Worm (Caenorhabditis elegans) whole organism, young adult: ENCODE results near the gene puf-5.

Source experiments
- B0019.2 ChIP-seq: fragments of 200-800 bp; sonication (Bioruptor generic); conservative IDR thresholded peaks from 2 replicates; pipeline ENCODE4 v1.3.6; 2022; ENCODE audit warnings: missing genetic modification reagents, missing genetic modification characterization, missing compliant biosample characterization
- B0261.1 ChIP-seq: sonication (generic microtip); optimal IDR thresholded peaks from 2 replicates; lab custom pipeline; 2016; ENCODE audit warnings: mild to moderate bottlenecking, missing genetic modification characterization, moderate library complexity, missing compliant biosample characterization
- C06A6.2 ChIP-seq: fragments of 200-800 bp; sonication (Bioruptor generic); conservative IDR thresholded peaks from 2 replicates; pipeline ENCODE4 v1.3.6; 2022; ENCODE audit warnings: missing genetic modification characterization, missing compliant biosample characterization
- D2030.7 ChIP-seq: fragments of 200-800 bp; sonication (Bioruptor generic); IDR thresholded peaks from 2 replicates; pipeline ENCODE4 v1.3.6; 2022; ENCODE audit warnings: missing genetic modification reagents, missing genetic modification characterization, missing compliant biosample characterization
- F10E7.11 ChIP-seq: sonication (generic microtip); optimal IDR thresholded peaks from 2 replicates; lab custom pipeline; 2017; ENCODE audit warnings: mild to moderate bottlenecking, missing genetic modification characterization, moderate library complexity, missing compliant biosample characterization
- F22D6.2 ChIP-seq: sonication (generic microtip); optimal IDR thresholded peaks from 2 replicates; lab custom pipeline; 2016; ENCODE audit warnings: mild to moderate bottlenecking, missing genetic modification characterization, missing compliant biosample characterization
- F23B12.7 ChIP-seq: sonication (generic microtip); optimal IDR thresholded peaks from 2 replicates; lab custom pipeline; 2017; ENCODE audit warnings: missing genetic modification characterization, mild to moderate bottlenecking, missing compliant biosample characterization, antibody characterized with exemption, moderate library complexity; ENCODE audit not compliant: insufficient read depth
- F33H1.4 ChIP-seq: fragments of 200-800 bp; sonication (Bioruptor generic); IDR thresholded peaks from 2 replicates; pipeline ENCODE4 v1.3.6; 2022; ENCODE audit warnings: missing genetic modification reagents, missing genetic modification characterization, missing compliant biosample characterization
- F37B4.10 ChIP-seq: fragments of 200-800 bp; sonication (Bioruptor generic); IDR thresholded peaks from 2 replicates; pipeline ENCODE4 v1.3.6; 2022; ENCODE audit warnings: missing genetic modification characterization, missing compliant biosample characterization
- F49E8.2 ChIP-seq: sonication (generic microtip); optimal IDR thresholded peaks from 3 replicates; lab custom pipeline; 2017; ENCODE audit warnings: missing genetic modification characterization, mild to moderate bottlenecking, missing compliant biosample characterization, antibody characterized with exemption, moderate library complexity; ENCODE audit not compliant: insufficient read depth
- K11D2.4 ChIP-seq: fragments of 200-800 bp; sonication (Bioruptor generic); IDR thresholded peaks from 2 replicates; pipeline ENCODE4 v1.3.6; 2022; ENCODE audit warnings: missing genetic modification reagents, missing genetic modification characterization, missing compliant biosample characterization
- Y79H2A.3 ChIP-seq: fragments of 200-800 bp; sonication (Bioruptor generic); conservative IDR thresholded peaks from 2 replicates; pipeline ENCODE4 v1.3.6; 2022; ENCODE audit warnings: missing genetic modification reagents, missing genetic modification characterization, missing compliant biosample characterization
- Y95B8A.8 ChIP-seq: fragments of 200-800 bp; sonication (Bioruptor generic); IDR thresholded peaks from 2 replicates; pipeline ENCODE4 v1.3.6; 2022; ENCODE audit warnings: missing genetic modification reagents, missing genetic modification characterization, missing compliant biosample characterization
- akir-1 ChIP-seq: fragments of 200-800 bp; sonication (Bioruptor generic); optimal IDR thresholded peaks from 2 replicates; lab custom pipeline; 2018; ENCODE audit warnings: mild to moderate bottlenecking, missing genetic modification characterization, moderate library complexity, missing compliant biosample characterization
- aptf-3 ChIP-seq: fragments of 200-800 bp; sonication (Bioruptor generic); IDR thresholded peaks from 2 replicates; pipeline ENCODE4 v1.3.6; 2022; ENCODE audit warnings: missing genetic modification characterization, missing compliant biosample characterization
- atf-7 ChIP-seq: sonication (generic microtip); optimal IDR thresholded peaks from 2 replicates; lab custom pipeline; 2017; ENCODE audit warnings: mild to moderate bottlenecking, missing genetic modification characterization, missing compliant biosample characterization
- attf-5 ChIP-seq: fragments of 200-800 bp; sonication (Bioruptor generic); optimal IDR thresholded peaks from 2 replicates; lab custom pipeline; 2018; ENCODE audit warnings: mild to moderate bottlenecking, missing genetic modification characterization, missing compliant biosample characterization
- attf-6 ChIP-seq: fragments of 200-800 bp; sonication (Bioruptor generic); IDR thresholded peaks from 2 replicates; pipeline ENCODE4 v1.3.6; 2022; ENCODE audit warnings: missing genetic modification reagents, missing genetic modification characterization, missing compliant biosample characterization
- ccch-3 ChIP-seq: fragments of 200-800 bp; sonication (Bioruptor generic); optimal IDR thresholded peaks from 2 replicates; lab custom pipeline; 2018; ENCODE audit warnings: mild to moderate bottlenecking, missing genetic modification characterization, missing compliant biosample characterization
- cebp-1 ChIP-seq, 2 experiments: fragments of 200-800 bp in 1 of 2; sonication (Bioruptor generic) in 1 of 2; sonication (generic microtip) in 1 of 2; IDR thresholded peaks in 1 of 2; optimal IDR thresholded peaks in 1 of 2; 2 replicates each; pipeline versions ENCODE4 v1.3.6 to Lab custom; 2017 to 2022; ENCODE audit warnings: missing compliant biosample characterization in 2 of 2, missing genetic modification characterization in 2 of 2, mild to moderate bottlenecking in 1 of 2, missing genetic modification reagents in 1 of 2, moderate library complexity in 1 of 2
- cebp-2 ChIP-seq: fragments of 200-800 bp; sonication (Bioruptor generic); IDR thresholded peaks from 2 replicates; pipeline ENCODE4 v1.3.6; 2022; ENCODE audit warnings: missing genetic modification characterization, missing compliant biosample characterization
- ceh-40 ChIP-seq: fragments of 200-800 bp; sonication (Bioruptor generic); IDR thresholded peaks from 2 replicates; pipeline ENCODE4 v1.3.6; 2022; ENCODE audit warnings: missing genetic modification characterization, missing compliant biosample characterization
- ceh-58 ChIP-seq: fragments of 200-800 bp; sonication (Bioruptor generic); IDR thresholded peaks from 2 replicates; pipeline ENCODE4 v1.3.6; 2022; ENCODE audit warnings: missing genetic modification characterization, missing compliant biosample characterization
- ceh-91 ChIP-seq: fragments of 200-800 bp; sonication (Bioruptor generic); IDR thresholded peaks from 2 replicates; pipeline ENCODE4 v1.3.6; 2022; ENCODE audit warnings: missing genetic modification reagents, missing genetic modification characterization, missing compliant biosample characterization
- dox-1 ChIP-seq: fragments of 200-800 bp; sonication (Bioruptor generic); IDR thresholded peaks from 2 replicates; pipeline ENCODE4 v1.3.6; 2022; ENCODE audit warnings: missing genetic modification reagents, missing genetic modification characterization, missing compliant biosample characterization
- dpl-1 ChIP-seq: fragments of 150-350 bp; optimal IDR thresholded peaks from 2 replicates; lab custom pipeline; 2014; ENCODE audit warnings: missing biosample characterization, missing genetic modification reagents, missing genetic modification characterization
- efl-1 ChIP-seq: fragments of 150-350 bp; optimal IDR thresholded peaks from 2 replicates; lab custom pipeline; 2014; ENCODE audit warnings: missing biosample characterization, missing genetic modification reagents, missing genetic modification characterization
- ekl-4 ChIP-seq: fragments of 200-800 bp; sonication (Bioruptor generic); IDR thresholded peaks from 2 replicates; pipeline ENCODE4 v1.3.6; 2022; ENCODE audit warnings: missing genetic modification reagents, missing genetic modification characterization, missing compliant biosample characterization
- him-1 ChIP-seq: sonication (generic microtip); optimal IDR thresholded peaks from 2 replicates; lab custom pipeline; 2016; ENCODE audit warnings: missing genotype, missing genetic modification reagents, missing genetic modification characterization, missing compliant biosample characterization
- hsf-1 ChIP-seq: fragments of 200-800 bp; sonication (Bioruptor generic); IDR thresholded peaks from 2 replicates; pipeline ENCODE4 v1.3.6; 2022; ENCODE audit warnings: missing genetic modification reagents, missing genetic modification characterization, missing compliant biosample characterization
- lin-35 ChIP-seq, 3 experiments: fragments of 150-350 bp in 2 of 3; sonication (generic microtip) in 1 of 3; optimal IDR thresholded peaks; 2 replicates each; lab custom pipeline; 2014 to 2018; ENCODE audit warnings: missing biosample characterization in 3 of 3, missing genetic modification characterization in 3 of 3, missing genetic modification reagents in 3 of 3
- madf-3 ChIP-seq: fragments of 200-800 bp; sonication (Bioruptor generic); IDR thresholded peaks from 2 replicates; pipeline ENCODE4 v1.3.6; 2022; ENCODE audit warnings: missing genetic modification reagents, missing genetic modification characterization, missing compliant biosample characterization
- madf-6 ChIP-seq: fragments of 200-800 bp; sonication (Bioruptor generic); IDR thresholded peaks from 2 replicates; pipeline ENCODE4 v1.3.6; 2022; ENCODE audit warnings: missing genetic modification reagents, missing genetic modification characterization, missing compliant biosample characterization
- mel-28 ChIP-seq: sonication (generic microtip); optimal IDR thresholded peaks from 2 replicates; lab custom pipeline; 2016; ENCODE audit warnings: borderline replicate concordance, mild to moderate bottlenecking, missing genetic modification characterization, missing compliant biosample characterization
- nfya-1 ChIP-seq: sonication (generic microtip); optimal IDR thresholded peaks from 2 replicates; lab custom pipeline; 2017; ENCODE audit warnings: antibody characterized with exemption, missing compliant biosample characterization, missing genetic modification characterization, borderline replicate concordance; ENCODE audit not compliant: insufficient read depth
- nhr-120 ChIP-seq: fragments of 200-800 bp; sonication (Bioruptor generic); IDR thresholded peaks from 2 replicates; pipeline ENCODE4 v1.3.6; 2022; ENCODE audit warnings: missing genetic modification characterization, missing compliant biosample characterization
- nhr-27 ChIP-seq: fragments of 200-800 bp; sonication (Bioruptor generic); optimal IDR thresholded peaks from 2 replicates; lab custom pipeline; 2018; ENCODE audit warnings: mild to moderate bottlenecking, missing genetic modification characterization, moderate library complexity, missing compliant biosample characterization
- pha-4 ChIP-seq: fragments of 150-350 bp; sonication (generic microtip); optimal IDR thresholded peaks from 2 replicates; lab custom pipeline; 2014; ENCODE audit warnings: missing biosample characterization, missing genetic modification reagents, missing genetic modification characterization
- snpc-1.3 ChIP-seq: sonication (generic microtip); optimal IDR thresholded peaks from 2 replicates; lab custom pipeline; 2017; ENCODE audit warnings: missing genetic modification characterization, mild to moderate bottlenecking, missing compliant biosample characterization, antibody characterized with exemption, moderate library complexity, missing genotype, missing genetic modification reagents; ENCODE audit not compliant: insufficient read depth
- snpc-4 ChIP-seq, 5 experiments: fragments of 150-350 bp in 1 of 5; sonication (generic microtip) in 4 of 5; optimal IDR thresholded peaks; 2 replicates each; lab custom pipeline; 2014 to 2018; ENCODE audit warnings: missing genetic modification characterization in 5 of 5, missing biosample characterization in 3 of 5, antibody characterized with exemption in 2 of 5, mild to moderate bottlenecking in 2 of 5, missing compliant biosample characterization in 2 of 5, missing genotype in 2 of 5, moderate library complexity in 2 of 5, missing genetic modification reagents in 1 of 5
- sptf-2 ChIP-seq: fragments of 200-800 bp; sonication (Bioruptor generic); optimal IDR thresholded peaks from 2 replicates; lab custom pipeline; 2018; ENCODE audit warnings: mild to moderate bottlenecking, missing genetic modification characterization, missing compliant biosample characterization
- tlf-1 ChIP-seq: fragments of 200-800 bp; sonication (Bioruptor generic); optimal IDR thresholded peaks from 2 replicates; lab custom pipeline; 2018; ENCODE audit warnings: mild to moderate bottlenecking, missing genetic modification characterization, missing compliant biosample characterization
- xnd-1 ChIP-seq: sonication (generic microtip); optimal IDR thresholded peaks from 2 replicates; lab custom pipeline; 2016; ENCODE audit warnings: missing genotype, missing genetic modification reagents, missing genetic modification characterization, missing compliant biosample characterization
- zim-3 ChIP-seq: sonication (generic microtip); optimal IDR thresholded peaks from 2 replicates; lab custom pipeline; 2017; ENCODE audit warnings: mild to moderate bottlenecking, missing genetic modification characterization, moderate library complexity, missing compliant biosample characterization
- ztf-3 ChIP-seq: fragments of 200-800 bp; sonication (Bioruptor generic); optimal IDR thresholded peaks from 2 replicates; lab custom pipeline; 2018; ENCODE audit warnings: mild to moderate bottlenecking, missing genetic modification characterization, missing compliant biosample characterization

puf-5 gene

DNA sequence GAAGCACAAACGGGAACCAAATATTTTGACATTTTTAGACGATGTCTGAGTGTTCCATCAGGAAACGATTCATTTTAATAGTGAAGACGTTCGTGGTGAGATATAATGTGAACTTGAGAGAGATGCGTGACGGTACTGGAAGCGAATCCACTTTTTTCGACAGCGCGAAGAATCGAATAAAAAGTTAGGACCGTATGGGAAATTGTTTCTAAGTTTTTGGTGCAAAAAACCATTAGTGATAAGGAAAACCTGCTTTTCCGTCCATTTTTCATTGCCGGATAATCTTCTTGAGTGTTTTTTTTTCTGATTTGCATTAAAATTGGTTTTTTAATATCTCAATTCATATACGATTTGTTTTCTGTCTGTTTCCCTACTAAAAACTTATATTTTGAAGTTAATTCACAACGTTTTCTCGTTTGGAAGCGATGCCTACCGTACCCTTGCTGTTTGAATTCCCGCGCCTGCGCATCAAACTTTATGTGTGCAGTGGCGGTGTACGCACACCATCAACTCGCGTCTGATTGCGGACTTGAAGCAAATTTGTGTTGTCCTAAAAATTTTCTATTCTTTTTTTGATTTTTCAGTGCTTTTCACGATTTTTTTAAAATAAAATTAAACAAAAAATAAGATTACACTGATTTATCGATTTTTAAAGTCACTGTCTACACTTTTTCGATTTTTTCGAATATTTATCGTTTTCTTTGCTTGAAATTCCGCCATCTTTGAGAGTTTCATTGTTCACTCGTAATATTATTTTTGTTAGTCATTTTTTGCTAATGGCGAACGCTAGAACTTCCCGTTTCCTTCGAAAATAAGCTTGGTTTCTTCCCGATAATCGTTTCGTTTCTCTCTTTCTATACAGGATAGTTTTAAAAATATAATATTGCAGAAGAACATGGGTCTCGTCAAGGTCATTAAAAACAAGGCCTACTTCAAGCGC, 6.0 kb upstream of the puf-5 start, which contains the start of the genes col-38 and rpl-5 (continued):
- TF ChIP-seq snpc-1.3 (tag; lab: Kevin White, UChicago) (peak; percentile 91), F10E7.11 (tag; lab: Kevin White, UChicago) (no peak), ceh-91 (peak; percentile 72), B0261.1 (tag; lab: Kevin White, UChicago) (no peak), F37B4.10 (GFP tag; lab: Robert Waterston, UW) (no peak), madf-6 (GFP tag; lab: Robert Waterston, UW) (peak; percentile 80), sptf-2 (no peak), cebp-2 (GFP tag; lab: Robert Waterston, UW) (no peak), dox-1 (GFP tag; lab: Robert Waterston, UW) (peak; percentile 83), D2030.7 (GFP tag; lab: Robert Waterston, UW) (peak; percentile 71), zim-3 (no peak), ccch-3 (GFP tag; lab: Kevin White, UChicago) (no peak), F33H1.4 (GFP tag; lab: Robert Waterston, UW) (peak; percentile 79), pha-4 (tag; lab: Kevin White, UChicago) (peak; percentile 57), Y79H2A.3 (no peak), akir-1 (GFP tag; lab: Kevin White, UChicago) (no peak), him-1 (tag; lab: Kevin White, UChicago) (peak; percentile 25), F49E8.2 (tag; lab: Kevin White, UChicago) (peak; percentile 68), B0019.2 (GFP tag; lab: Robert Waterston, UW) (0 out of 2 replicates have a peak, but pooled peaks have one; percentile 27), nhr-27 (tag; lab: Kevin White, UChicago) (no peak), tlf-1 (GFP tag; lab: Kevin White, UChicago) (peak; percentile 64), dpl-1 (peak; percentile 87), nhr-120 (no peak), Y95B8A.8 (GFP tag; lab: Robert Waterston, UW) (0 out of 2 replicates have a peak, but pooled peaks have one; percentile 64), ceh-58 (GFP tag; lab: Robert Waterston, UW) (no peak), ztf-3 (GFP tag; lab: Kevin White, UChicago) (no peak), hsf-1 (GFP tag; lab: Robert Waterston, UW) (peak; percentile 36; the same call in 1 of the 2 replicates), mel-28 (tag; lab: Kevin White, UChicago) (no peak), snpc-4 (GFP tag; optimal IDR thresholded peaks at IDR 0.05; lab: Kevin White, UChicago) (peak; percentile 37), snpc-4 (tag; optimal IDR thresholded peaks at IDR 0.05; lab: Kevin White, UChicago) (peak; percentile 36 to 75 (median 56)), F22D6.2 (no peak), ceh-40 (GFP tag; lab: Robert Waterston, UW) (no peak), K11D2.4 (GFP tag; lab: Robert Waterston, UW) (no peak), efl-1 (GFP tag; lab: Kevin White, UChicago) (peak; percentile 88)

DNA sequence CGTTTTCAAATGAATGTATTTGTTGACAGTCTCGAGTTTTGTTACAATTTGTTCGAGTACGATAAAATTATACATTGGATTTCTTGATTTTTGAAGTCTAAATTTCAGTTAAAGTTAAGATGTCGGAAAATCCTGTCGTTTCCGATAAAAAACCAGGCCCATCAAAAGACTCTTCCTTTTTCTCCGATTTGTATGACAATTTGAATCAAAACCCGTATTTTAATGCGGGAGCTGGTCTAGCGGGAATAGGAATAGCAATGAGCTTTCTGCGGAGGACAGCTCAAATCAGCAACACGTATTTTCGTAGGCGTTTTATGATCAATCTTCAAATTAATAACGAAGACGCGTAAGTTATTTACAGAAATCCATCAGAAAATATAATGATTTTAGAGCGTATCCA, 4.4 kb upstream of the puf-5 start, which contains the start of gene bcs-1:
Gene bcs-1 (plus strand): TSS at position 109 of the 400 bp plus-strand sequence.
- TF ChIP-seq cebp-1 (GFP tag; IDR thresholded peaks at IDR 0.05; lab: Robert Waterston, UW) (no peak), cebp-1 (tag; optimal IDR thresholded peaks at IDR 0.05; lab: Kevin White, UChicago) (no peak), C06A6.2 (GFP tag; lab: Robert Waterston, UW) (no peak), aptf-3 (GFP tag; lab: Robert Waterston, UW) (no peak), attf-6 (peak; percentile 42), madf-3 (GFP tag; lab: Robert Waterston, UW) (0 out of 2 replicates have a peak, but pooled peaks have one; percentile 67), xnd-1 (tag; lab: Kevin White, UChicago) (no peak), atf-7 (no peak), attf-5 (no peak), ekl-4 (GFP tag; lab: Robert Waterston, UW) (0 out of 2 replicates have a peak, but pooled peaks have one; percentile 20), nfya-1 (no peak), F23B12.7 (tag; lab: Kevin White, UChicago) (no peak), lin-35 (GFP tag; optimal IDR thresholded peaks at IDR 0.05; lab: Kevin White, UChicago) (no peak)
